Worm (Caenorhabditis elegans): Measurements from ENCODE around the gene srh-200.

Gene srh-200

DNA sequence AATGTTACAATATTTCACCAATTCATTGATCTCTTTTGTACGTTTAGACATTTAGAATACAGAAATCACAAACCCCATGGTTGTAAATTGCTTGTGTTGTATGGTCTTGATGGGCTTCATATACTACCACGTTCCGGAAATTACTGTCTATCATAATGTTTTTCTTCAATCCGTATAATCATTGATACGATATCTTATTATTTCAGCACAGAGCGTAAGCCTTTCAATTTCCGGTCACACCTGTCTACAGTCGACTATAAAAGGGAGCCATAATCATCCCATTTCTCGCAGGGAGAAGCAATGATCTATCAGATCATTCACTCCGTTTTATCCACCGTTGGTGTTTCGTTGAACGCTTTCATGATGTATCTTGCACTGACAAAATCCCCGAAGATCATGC, 24.0 kb downstream of the srh-200 start, which contains the start of gene srd-30:
TSS of gene srd-30 (plus strand) at position 301 of the 400 bp plus-strand sequence.
- TF ChIP-seq drap-1 (GFP tag; optimal IDR thresholded peaks at IDR 0.05) = no peak
- TF ChIP-seq ceh-43 (GFP tag; optimal IDR thresholded peaks at IDR 0.05) = no peak
- no peak for TF ChIP-seq mls-2 (tag; optimal IDR thresholded peaks at IDR 0.05)

DNA sequence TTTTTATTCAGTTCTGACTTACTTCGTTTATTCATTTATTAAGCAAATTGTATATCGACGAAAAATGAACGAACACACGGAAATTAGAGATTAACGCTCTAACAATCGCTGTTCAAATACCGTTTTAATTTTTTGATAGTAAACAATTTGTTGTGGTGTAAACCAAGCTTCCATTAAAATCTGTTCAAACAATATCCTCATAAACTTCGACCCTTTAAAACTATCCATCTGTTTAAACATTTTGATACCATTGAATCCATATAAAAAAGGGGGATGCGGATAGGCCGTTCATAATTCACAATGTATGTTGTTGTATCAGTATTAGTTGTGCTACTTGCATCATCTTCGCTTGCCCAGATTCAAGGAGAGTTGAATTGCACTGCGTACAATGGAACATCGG, 26.9 kb downstream of the srh-200 start, which contains the start of gene F07C4.6:
TSS of gene F07C4.6 (plus strand) at position 301 of the 400 bp plus-strand sequence.
- TF ChIP-seq cnd-1 (tag; optimal IDR thresholded peaks at IDR 0.05) (no peak), sptf-1 (tag; optimal IDR thresholded peaks at IDR 0.05) (no peak), flh-1 (GFP tag; optimal IDR thresholded peaks at IDR 0.05) (no peak), lin-13 (tag; optimal IDR thresholded peaks at IDR 0.05) (no peak), tbx-8 (GFP tag; optimal IDR thresholded peaks at IDR 0.05) (no peak), mls-2 (tag; optimal IDR thresholded peaks at IDR 0.05) (no peak), mab-5 (tag; optimal IDR thresholded peaks at IDR 0.05) (no peak), mep-1 (tag; optimal IDR thresholded peaks at IDR 0.05) (no peak), blmp-1 (tag; optimal IDR thresholded peaks at IDR 0.05) (no peak), nhr-2 (tag; optimal IDR thresholded peaks at IDR 0.05) (no peak), unc-62 (GFP tag; optimal IDR thresholded peaks at IDR 0.05) (no peak), ztf-11 (tag; optimal IDR thresholded peaks at IDR 0.05) (no peak), unc-39 (tag; optimal IDR thresholded peaks at IDR 0.05) (no peak), snpc-4 (tag; optimal IDR thresholded peaks at IDR 0.05) (no peak), elt-1 (tag; optimal IDR thresholded peaks at IDR 0.05; ENCODE audit: borderline replicate concordance, insufficient read depth) (no peak), zip-8 (tag; optimal IDR thresholded peaks at IDR 0.05) (no peak)

DNA sequence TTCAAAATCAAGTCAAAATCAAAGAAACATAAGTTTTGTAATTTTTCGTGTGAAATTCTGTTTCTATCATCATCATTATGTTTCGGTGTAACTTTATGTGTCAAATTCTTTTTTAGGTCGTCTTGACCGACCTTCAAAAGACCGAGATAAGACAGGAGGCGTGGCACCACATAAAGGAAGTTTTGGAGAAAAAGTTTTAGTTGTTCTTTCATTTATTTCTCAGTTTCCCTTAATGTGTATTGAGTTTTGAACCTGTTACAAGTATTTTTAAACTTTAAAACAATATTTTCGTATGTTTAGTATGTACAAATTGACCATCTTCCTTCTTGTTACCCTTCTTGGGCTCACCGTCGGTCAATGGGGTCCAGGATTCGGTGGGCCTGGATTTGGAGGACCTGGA, 28.8 kb downstream of the srh-200 start, which contains the start of gene grsp-4:
TSS of gene grsp-4 (plus strand) at position 301 of the 400 bp plus-strand sequence.
- no peak for TF ChIP-seq nhr-28 (tag; optimal IDR thresholded peaks at IDR 0.05)
- no peak for TF ChIP-seq sem-2 (GFP tag; optimal IDR thresholded peaks at IDR 0.05)
- TF ChIP-seq unc-120 (tag; optimal IDR thresholded peaks at IDR 0.05; ENCODE audit: poor library complexity, severe bottlenecking) = no peak
- TF ChIP-seq M03D4.4 (tag; optimal IDR thresholded peaks at IDR 0.05) = no peak
- TF ChIP-seq nhr-76 (tag; optimal IDR thresholded peaks at IDR 0.05) = no peak
- TF ChIP-seq mab-5 (tag; optimal IDR thresholded peaks at IDR 0.05) = no peak
- no peak for TF ChIP-seq drap-1 (GFP tag; optimal IDR thresholded peaks at IDR 0.05)

DNA sequence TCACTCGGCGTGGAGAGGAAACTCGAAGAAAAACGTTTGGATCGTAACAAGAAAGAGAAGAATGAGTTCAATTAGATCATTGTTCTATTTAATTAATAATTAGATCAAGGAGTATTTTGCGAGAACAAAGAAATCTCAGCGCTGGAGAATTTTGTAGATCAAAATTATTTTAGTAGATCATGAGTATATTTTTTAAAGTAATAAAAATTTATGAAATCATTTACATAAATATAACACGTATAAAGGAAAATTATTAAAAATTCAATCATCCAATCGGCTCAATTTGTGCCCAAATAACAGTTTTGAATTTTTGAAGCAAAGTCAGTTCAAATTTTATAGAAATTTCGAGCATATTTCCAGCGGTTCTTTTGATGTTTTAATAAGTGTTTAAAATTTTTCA, 29.3 kb downstream of the srh-200 start, which contains the start of gene C50E3.13:
TSS of gene C50E3.13 (minus strand) at position 101 of the 400 bp plus-strand sequence.
- TF ChIP-seq ztf-11 (tag; optimal IDR thresholded peaks at IDR 0.05) (no peak), bed-3 (GFP tag; optimal IDR thresholded peaks at IDR 0.05) (no peak), sem-2 (GFP tag; optimal IDR thresholded peaks at IDR 0.05) (no peak), mab-5 (tag; optimal IDR thresholded peaks at IDR 0.05) (no peak), elt-1 (tag; optimal IDR thresholded peaks at IDR 0.05; ENCODE audit: borderline replicate concordance, insufficient read depth) (no peak), sptf-1 (tag; optimal IDR thresholded peaks at IDR 0.05) (no peak), ham-2 (GFP tag; optimal IDR thresholded peaks at IDR 0.05) (no peak), ceh-83 (GFP tag; optimal IDR thresholded peaks at IDR 0.05) (no peak), lin-13 (tag; optimal IDR thresholded peaks at IDR 0.05) (no peak), cnd-1 (tag; optimal IDR thresholded peaks at IDR 0.05) (no peak), ceh-43 (GFP tag; optimal IDR thresholded peaks at IDR 0.05) (no peak), unc-62 (GFP tag; optimal IDR thresholded peaks at IDR 0.05) (no peak), hlh-1 (tag; optimal IDR thresholded peaks at IDR 0.05) (no peak), flh-1 (GFP tag; optimal IDR thresholded peaks at IDR 0.05) (no peak), nhr-28 (tag; optimal IDR thresholded peaks at IDR 0.05) (no peak)

DNA sequence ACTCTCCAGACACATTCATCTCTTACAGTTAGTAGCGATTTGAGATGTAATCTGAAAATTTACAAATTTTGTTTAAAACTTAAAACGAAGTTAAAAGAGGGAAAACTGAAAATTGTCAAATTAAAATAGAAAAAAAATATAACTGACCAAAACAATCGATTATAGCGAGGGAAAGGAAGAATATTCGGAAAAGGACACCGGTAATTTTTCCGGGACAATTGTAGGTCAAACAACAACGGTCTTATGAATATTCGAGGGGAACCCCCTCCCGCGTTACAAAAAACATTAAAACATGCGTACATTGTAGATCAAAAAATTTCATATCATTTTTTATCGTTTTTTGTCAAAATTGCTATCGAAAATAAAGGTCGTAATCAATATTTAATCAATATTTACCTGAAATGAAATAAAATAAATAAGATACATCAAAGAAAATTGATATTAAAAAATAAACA, 31.4 kb downstream of the srh-200 start, which contains the start of gene C50E3.12:
TSS of gene C50E3.12 (minus strand) at position 51 of the 455 bp plus-strand sequence.
- no peak for TF ChIP-seq sptf-1 (tag; optimal IDR thresholded peaks at IDR 0.05)
- TF ChIP-seq ceh-43 (GFP tag; optimal IDR thresholded peaks at IDR 0.05) = no peak
- no peak for TF ChIP-seq sem-2 (GFP tag; optimal IDR thresholded peaks at IDR 0.05)

DNA sequence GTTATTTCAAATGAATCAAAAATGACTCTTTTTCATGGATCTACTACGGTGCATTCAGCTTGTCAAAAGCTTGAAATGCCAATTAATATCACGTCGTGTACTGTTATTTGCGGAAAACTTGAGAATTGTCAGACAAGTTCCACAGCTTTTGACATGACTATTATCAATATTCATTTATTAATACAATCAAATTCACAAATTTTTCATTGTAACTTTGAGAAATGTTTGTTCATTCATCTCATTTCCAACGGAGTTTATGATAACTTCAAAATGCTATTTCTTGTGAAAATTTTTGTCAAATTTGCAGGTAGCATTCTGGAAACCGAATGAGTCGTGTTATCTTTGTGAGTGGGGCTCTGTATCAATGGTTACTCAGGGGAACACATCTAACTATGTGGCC, 35.4 kb downstream of the srh-200 start, which contains the start of gene C50E3.15:
TSS of gene C50E3.15 (plus strand) at position 301 of the 400 bp plus-strand sequence.
- TF ChIP-seq mep-1 (tag; optimal IDR thresholded peaks at IDR 0.05) (no peak), elt-3 (tag; optimal IDR thresholded peaks at IDR 0.05) (no peak), elt-1 (tag; optimal IDR thresholded peaks at IDR 0.05; ENCODE audit: borderline replicate concordance, insufficient read depth) (no peak), lsy-2 (tag; optimal IDR thresholded peaks at IDR 0.05) (no peak), unc-120 (tag; optimal IDR thresholded peaks at IDR 0.05; ENCODE audit: poor library complexity, severe bottlenecking) (no peak), cnd-1 (tag; optimal IDR thresholded peaks at IDR 0.05) (no peak), ceh-83 (GFP tag; optimal IDR thresholded peaks at IDR 0.05) (no peak), flh-1 (GFP tag; optimal IDR thresholded peaks at IDR 0.05) (no peak), ztf-11 (tag; optimal IDR thresholded peaks at IDR 0.05) (no peak), nhr-12 (tag; optimal IDR thresholded peaks at IDR 0.05) (no peak), ceh-39 (tag; optimal IDR thresholded peaks at IDR 0.05) (no peak)
